Fruit fly (Drosophila melanogaster) S2 (cell line): Measurements from ENCODE around the gene CG13731.

Source experiments
- CG8478 ChIP-seq: fragments of >200 bp; optimal IDR thresholded peaks from 2 replicates; lab custom pipeline; 2018
- CTCF ChIP-seq, 2 experiments: fragments of >200 bp; optimal IDR thresholded peaks; 2 replicates each; lab custom pipeline; 2018

dm6 chr3L:17344596-17344995 is 44.2 kb downstream of the CG13731 start, which contains the start of gene brv2:
- TF ChIP-seq CTCF (optimal IDR thresholded peaks at IDR 0.05; lab: Kevin White, UChicago) (no peak), CG8478 (no peak)
